Fruit fly (Drosophila melanogaster) whole organism, adult: ENCODE measurements around the gene CG46026.
A peak's percentile ranks its signal among the peaks of the same experiment; 100 is the strongest.

Experiments used
- CG11617 ChIP-seq: fragments of 200-800 bp; sonication (Bioruptor generic); optimal IDR thresholded peaks from 2 replicates; lab custom pipeline; 2017; ENCODE audit warnings: mild to moderate bottlenecking, missing biosample characterization, missing genetic modification reagents, missing genetic modification characterization
- CG12768 ChIP-seq: fragments of 200-800 bp; sonication (Bioruptor generic); optimal IDR thresholded peaks from 2 replicates; lab custom pipeline; 2017; ENCODE audit warnings: missing biosample characterization, missing genetic modification characterization, mild to moderate bottlenecking, moderate library complexity, missing genetic modification reagents
- CG14711 ChIP-seq: fragments of 200-800 bp; sonication (Bioruptor generic); optimal IDR thresholded peaks from 2 replicates; lab custom pipeline; 2018; ENCODE audit warnings: missing biosample characterization, mild to moderate bottlenecking, missing genetic modification characterization, moderate library complexity
- CG1620 ChIP-seq: fragments of 200-800 bp; sonication (Bioruptor generic); optimal IDR thresholded peaks from 2 replicates; lab custom pipeline; 2016; ENCODE audit warnings: missing biosample characterization, missing genetic modification characterization
- CG33017 ChIP-seq: fragments of 200-800 bp; sonication (Bioruptor generic); optimal IDR thresholded peaks from 2 replicates; lab custom pipeline; 2018; ENCODE audit warnings: missing biosample characterization, mild to moderate bottlenecking, missing genetic modification characterization, moderate library complexity
- CG5204 ChIP-seq: fragments of 200-800 bp; sonication (Bioruptor generic); optimal IDR thresholded peaks from 2 replicates; lab custom pipeline; 2016; ENCODE audit warnings: missing biosample characterization, missing genetic modification characterization
- CG7045 ChIP-seq: fragments of 200-800 bp; sonication (Bioruptor generic); optimal IDR thresholded peaks from 2 replicates; lab custom pipeline; 2017; ENCODE audit warnings: missing biosample characterization, mild to moderate bottlenecking, missing genetic modification characterization
- CG7101 ChIP-seq: fragments of 200-800 bp; sonication (Bioruptor generic); optimal IDR thresholded peaks from 2 replicates; lab custom pipeline; 2018; ENCODE audit warnings: missing biosample characterization, mild to moderate bottlenecking, missing genetic modification characterization, moderate library complexity
- Clk ChIP-seq: fragments of 200-800 bp; sonication (Bioruptor generic); optimal IDR thresholded peaks from 2 replicates; lab custom pipeline; 2017; ENCODE audit warnings: missing biosample characterization, missing genetic modification characterization
- Crg-1 ChIP-seq: fragments of 200-800 bp; sonication (Bioruptor generic); optimal IDR thresholded peaks from 2 replicates; lab custom pipeline; 2016; ENCODE audit warnings: missing biosample characterization, missing genetic modification characterization
- Hr96 ChIP-seq: fragments of 200-800 bp; sonication (Bioruptor generic); optimal IDR thresholded peaks from 2 replicates; lab custom pipeline; 2016; ENCODE audit warnings: missing biosample characterization, missing genetic modification characterization
- Mnt ChIP-seq: fragments of 200-800 bp; sonication (Bioruptor generic); optimal IDR thresholded peaks from 2 replicates; lab custom pipeline; 2016; ENCODE audit warnings: missing biosample characterization, mild to moderate bottlenecking, missing genetic modification characterization
- bab1 ChIP-seq: fragments of 200-800 bp; sonication (Bioruptor generic); optimal IDR thresholded peaks from 3 replicates; lab custom pipeline; 2019; ENCODE audit warnings: missing biosample characterization, mild to moderate bottlenecking, missing genetic modification characterization, moderate library complexity
- cic ChIP-seq: fragments of 200-800 bp; sonication (Bioruptor generic); optimal IDR thresholded peaks from 2 replicates; lab custom pipeline; 2017; ENCODE audit warnings: missing biosample characterization, mild to moderate bottlenecking, missing genetic modification characterization, moderate library complexity
- cnc ChIP-seq, 2 experiments: fragments of >200 bp; optimal IDR thresholded peaks; 2 replicates each; lab custom pipeline; 2017
- kay ChIP-seq: fragments of 200-800 bp; sonication (Bioruptor generic); peaks from one replicate; lab custom pipeline; 2016; ENCODE audit warnings: missing biosample characterization, missing genetic modification characterization, borderline replicate concordance
- ovo ChIP-seq: fragments of 200-800 bp; sonication (Bioruptor generic); optimal IDR thresholded peaks from 2 replicates; lab custom pipeline; 2016; ENCODE audit warnings: missing biosample characterization, missing genetic modification characterization
- pad ChIP-seq: fragments of 200-800 bp; sonication (Bioruptor generic); optimal IDR thresholded peaks from 3 replicates; lab custom pipeline; 2017; ENCODE audit warnings: missing biosample characterization, missing genetic modification characterization, mild to moderate bottlenecking, moderate library complexity, missing genetic modification reagents
- tj ChIP-seq: fragments of 200-800 bp; sonication (Bioruptor generic); optimal IDR thresholded peaks from 3 replicates; lab custom pipeline; 2017; ENCODE audit warnings: missing biosample characterization, mild to moderate bottlenecking, missing genetic modification characterization, moderate library complexity
- toe ChIP-seq: fragments of 200-800 bp; sonication (Bioruptor generic); optimal IDR thresholded peaks from 2 replicates; lab custom pipeline; 2016; ENCODE audit warnings: missing biosample characterization, missing genetic modification characterization

Gene CG46026

DNA sequence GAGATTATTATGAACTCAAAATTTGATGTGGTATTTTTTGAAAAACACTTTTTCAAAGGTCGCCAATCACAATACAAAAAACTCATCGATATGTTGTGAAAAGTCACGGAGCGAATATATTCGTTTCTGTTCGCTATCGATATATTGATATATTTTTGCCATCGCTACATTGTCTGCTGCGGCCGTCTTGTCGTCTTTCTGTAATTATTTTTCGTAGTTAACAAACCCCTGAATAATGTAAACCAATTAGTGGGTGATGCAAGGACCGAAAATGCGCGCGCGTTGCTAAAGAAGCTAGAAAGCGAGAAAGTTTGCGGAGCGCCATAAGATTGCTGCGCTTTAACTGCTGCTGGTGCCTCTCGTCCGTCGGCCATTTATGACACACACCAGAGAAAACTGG, 44.1 kb downstream of the CG46026 start, which contains the start of gene Pak:
TSS of gene Pak (plus strand) at position 142 of the 400 bp plus-strand sequence.
- no peak for TF ChIP-seq CG11617 (GFP tag; lab: Kevin White, UChicago)

dm6 chr3R:6351181-6351580, 44.5 kb downstream of the CG46026 start:
- TF ChIP-seq cic (GFP tag; lab: Kevin White, UChicago) (peak; percentile 34), ovo (no peak), CG5204 (no peak), Mnt (GFP tag; lab: Kevin White, UChicago) (no peak), pad (GFP tag; lab: Kevin White, UChicago) (peak; percentile 92), CG7045 (no peak), CG1620 (no peak), Crg-1 (no peak), CG12768 (no peak), CG7101 (tag; lab: Kevin White, UChicago) (no peak)

DNA sequence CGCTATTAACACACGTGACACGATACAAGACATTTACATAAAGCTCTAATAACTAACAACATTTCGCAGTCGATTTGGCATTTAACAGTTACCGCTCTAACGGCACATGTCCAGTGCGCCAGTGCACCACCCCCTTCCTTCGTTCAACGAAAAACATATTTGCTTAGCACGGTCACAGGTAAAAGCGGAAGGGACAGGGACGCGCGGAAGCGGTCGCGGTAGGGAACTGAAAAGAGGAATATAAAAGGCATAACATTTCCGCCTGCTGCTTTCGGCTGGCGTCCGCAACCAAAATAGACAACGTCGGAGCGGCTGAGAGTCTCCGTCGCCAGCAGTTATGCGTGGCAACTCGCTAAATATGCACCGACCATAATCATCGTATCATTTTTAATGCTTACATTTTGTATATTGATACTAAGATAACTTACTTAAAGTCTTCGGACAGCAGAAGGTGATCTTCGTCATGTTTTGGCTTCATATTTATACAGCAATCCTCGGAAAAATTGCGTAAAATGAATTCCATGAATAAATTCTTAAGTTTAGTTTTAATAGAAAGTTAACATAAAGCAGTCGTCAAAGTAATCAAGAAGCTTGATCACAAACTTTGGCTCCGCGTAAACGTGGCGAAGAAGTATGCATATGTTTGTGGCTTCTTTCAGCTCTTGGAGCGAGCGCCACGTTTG, 45.2 kb downstream of the CG46026 start:
- no peak for TF ChIP-seq bab1
- no peak for TF ChIP-seq Hr96
- peak; percentile 38 for TF ChIP-seq ovo
- no peak for TF ChIP-seq pad (GFP tag; lab: Kevin White, UChicago)
- no peak for TF ChIP-seq CG5204
- no peak for TF ChIP-seq Crg-1
- no peak for TF ChIP-seq CG14711
- peak; percentile 9 for TF ChIP-seq CG33017 (tag; lab: Kevin White, UChicago)
- peak; percentile 12 for TF ChIP-seq CG7101 (tag; lab: Kevin White, UChicago)
- TF ChIP-seq CG11617 (GFP tag; lab: Kevin White, UChicago), result no peak

DNA sequence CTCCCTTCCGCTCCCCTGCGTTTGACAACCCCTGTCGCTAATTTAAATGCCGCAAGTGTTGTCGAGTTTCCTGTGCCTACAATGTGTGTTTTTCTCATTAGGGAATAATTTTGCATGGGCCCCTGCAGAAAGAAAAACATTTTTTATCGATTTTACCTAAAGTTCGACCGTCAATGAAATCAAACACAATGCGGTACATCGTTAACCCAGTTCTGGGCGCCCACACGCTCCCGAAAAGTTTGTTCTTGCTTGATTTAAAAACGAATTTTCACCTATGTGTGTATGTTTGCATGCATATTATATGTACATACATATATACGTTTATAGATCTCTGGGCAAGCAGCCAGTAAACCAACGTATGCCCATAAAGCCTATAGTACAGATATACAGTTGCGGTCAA, 45.8 kb downstream of the CG46026 start:
- TF ChIP-seq CG1620, result no peak
- no peak for TF ChIP-seq CG7101 (tag; lab: Kevin White, UChicago)
- no peak for TF ChIP-seq pad (GFP tag; lab: Kevin White, UChicago)
- TF ChIP-seq Hr96, result no peak
- TF ChIP-seq CG12768, result no peak
- no peak for TF ChIP-seq CG14711
- TF ChIP-seq CG33017 (tag; lab: Kevin White, UChicago), result no peak
- TF ChIP-seq cnc (optimal IDR thresholded peaks at IDR 0.05; lab: Kevin White, UChicago), result no peak
- TF ChIP-seq tj (GFP tag; lab: Kevin White, UChicago), result no peak

- TF ChIP-seq kay (peak; percentile 84), CG12768 (no peak), pad (GFP tag; lab: Kevin White, UChicago) (peak; percentile 11), Mnt (GFP tag; lab: Kevin White, UChicago) (no peak), CG5204 (peak; percentile 35), ovo (peak; percentile 26)
These were observed 46.4 kb downstream of the CG46026 start for dm6 chr3R:6352893-6353623.

- TF ChIP-seq CG5204, result peak; percentile 78
- TF ChIP-seq CG14711, result peak; percentile 53
- TF ChIP-seq CG1620, result peak; percentile 26
- TF ChIP-seq cnc (optimal IDR thresholded peaks at IDR 0.05; lab: Kevin White, UChicago), result no peak
- peak; percentile 22 for TF ChIP-seq Crg-1
- TF ChIP-seq kay, result peak; percentile 61
- TF ChIP-seq CG7045, result peak; percentile 70
- peak; percentile 60 for TF ChIP-seq pad (GFP tag; lab: Kevin White, UChicago)
- peak; percentile 19 for TF ChIP-seq cic (GFP tag; lab: Kevin White, UChicago)
- TF ChIP-seq CG7101 (tag; lab: Kevin White, UChicago), result peak; percentile 69
- peak; percentile 72 for TF ChIP-seq CG11617 (GFP tag; lab: Kevin White, UChicago)
- TF ChIP-seq toe (GFP tag; lab: Kevin White, UChicago), result peak; percentile 31
- TF ChIP-seq CG33017 (tag; lab: Kevin White, UChicago), result peak; percentile 57
- peak; percentile 16 for TF ChIP-seq Clk (GFP tag; lab: Kevin White, UChicago)
- peak; percentile 55 for TF ChIP-seq tj (GFP tag; lab: Kevin White, UChicago)
- peak; percentile 67 for TF ChIP-seq CG12768
- TF ChIP-seq Hr96, result peak; percentile 61
- peak; percentile 30 for TF ChIP-seq Mnt (GFP tag; lab: Kevin White, UChicago)
- peak; percentile 6 for TF ChIP-seq ovo
- no peak for TF ChIP-seq bab1
These were observed 47.1 kb downstream of the CG46026 start for dm6 chr3R:6353624-6354352.

DNA sequence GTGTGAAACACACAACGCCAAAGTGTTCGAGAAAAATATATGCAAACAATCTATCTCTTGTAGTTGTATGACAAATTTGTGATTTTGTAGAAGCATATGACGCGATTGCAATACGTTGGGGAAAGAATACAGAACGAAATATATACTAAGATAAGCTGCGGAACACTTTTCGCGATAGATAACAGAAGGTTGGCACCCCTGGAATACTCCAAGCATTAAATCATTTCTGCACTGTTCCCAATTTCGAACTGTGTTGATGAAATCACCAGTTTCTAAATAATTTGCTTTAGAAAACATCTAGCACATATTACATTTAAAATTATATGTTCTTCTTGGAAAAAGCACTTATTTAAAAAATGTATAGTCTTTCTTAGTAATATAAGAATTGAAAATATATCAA, 47.7 kb downstream of the CG46026 start:
- TF ChIP-seq CG14711 (no peak), Clk (GFP tag; lab: Kevin White, UChicago) (no peak), kay (peak; percentile 45)
